Fruit fly (Drosophila melanogaster) whole organism, embryonic: ENCODE data around the gene CG12009.

Source experiments
- Aef1 ChIP-seq: fragments of 200-800 bp; sonication (Bioruptor generic); IDR thresholded peaks from 3 replicates; pipeline ENCODE4 v1.3.6; 2022; ENCODE audit warnings: missing biosample characterization, missing genetic modification characterization
- CG10959 ChIP-seq: fragments of 200-800 bp; sonication (Bioruptor generic); IDR thresholded peaks from 2 replicates; pipeline ENCODE4 v1.3.6; 2022; ENCODE audit warnings: missing biosample characterization, missing genetic modification characterization
- CG15269 ChIP-seq: fragments of 200-800 bp; sonication (Bioruptor generic); optimal IDR thresholded peaks from 2 replicates; lab custom pipeline; 2018; ENCODE audit warnings: missing biosample characterization, mild to moderate bottlenecking, missing genetic modification characterization, moderate library complexity
- Fer3 ChIP-seq: fragments of 200-800 bp; sonication (Bioruptor generic); optimal IDR thresholded peaks from 2 replicates; lab custom pipeline; 2018; ENCODE audit warnings: missing biosample characterization, mild to moderate bottlenecking, missing genetic modification characterization, moderate library complexity
- Taf1 ChIP-seq: fragments of 200-800 bp; sonication (Bioruptor generic); IDR thresholded peaks from 2 replicates; pipeline ENCODE4 v1.3.6; 2022; ENCODE audit warnings: missing biosample characterization, missing genetic modification characterization
- fu2 ChIP-seq: fragments of 200-800 bp; sonication (Bioruptor generic); optimal IDR thresholded peaks from 2 replicates; lab custom pipeline; 2016; ENCODE audit warnings: missing biosample characterization, missing genetic modification characterization
- hth ChIP-seq: fragments of >200 bp; optimal IDR thresholded peaks from 2 replicates; lab custom pipeline; 2017; ENCODE audit warnings: inconsistent platforms
- salm ChIP-seq: fragments of 200-800 bp; sonication (Bioruptor generic); optimal IDR thresholded peaks from 2 replicates; lab custom pipeline; 2018; ENCODE audit warnings: missing biosample characterization, mild to moderate bottlenecking, missing genetic modification characterization
- tgo ChIP-seq: fragments of 200-800 bp; sonication (Bioruptor generic); IDR thresholded peaks from 3 replicates; pipeline ENCODE4 v1.3.6; 2022; ENCODE audit warnings: missing biosample characterization, missing genetic modification characterization

DNA sequence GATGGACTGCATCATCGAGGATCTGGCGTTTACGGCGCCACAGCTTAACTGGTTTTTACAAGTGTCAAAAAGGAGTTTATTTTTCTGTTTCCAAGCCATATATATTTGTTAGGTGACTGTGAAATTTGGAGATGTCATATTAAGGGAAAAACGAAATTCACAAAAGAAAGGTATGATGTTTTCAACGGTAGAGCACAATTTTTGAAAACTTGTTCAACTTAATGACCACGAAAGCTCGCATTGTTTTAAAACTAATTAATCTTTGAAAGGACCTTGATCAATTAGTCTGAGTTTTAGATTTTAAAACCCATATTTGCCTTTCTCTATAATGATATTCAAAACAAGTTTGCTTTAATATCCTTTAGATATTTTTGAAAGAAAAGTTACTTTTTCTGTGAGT is 37.5 kb downstream of the CG12009 start, which contains the start of gene Strip:
- no peak for TF ChIP-seq salm (tag; lab: Kevin White, UChicago)
- no peak for TF ChIP-seq Aef1
- TF ChIP-seq fu2 (GFP tag; lab: Kevin White, UChicago), result no peak
- TF ChIP-seq Fer3 (tag; lab: Kevin White, UChicago), result no peak
- TF ChIP-seq tgo (GFP tag; lab: Robert Waterston, UW), result no peak
- TF ChIP-seq hth (lab: Kevin White, UChicago), result no peak
- no peak for TF ChIP-seq Taf1 (GFP tag; lab: Robert Waterston, UW)
- TF ChIP-seq CG10959 (GFP tag; lab: Robert Waterston, UW), result no peak
- TF ChIP-seq CG15269 (tag; lab: Kevin White, UChicago), result no peak
